Fruit fly (Drosophila melanogaster) whole organism, embryonic: Measurements from ENCODE around the gene Tm1.

ENCODE experiments used
- Adf1 ChIP-seq: fragments of 200-800 bp; sonication (Bioruptor generic); IDR thresholded peaks from 2 replicates; pipeline ENCODE4 v1.3.6; 2022; ENCODE audit warnings: missing biosample characterization, missing genetic modification characterization
- CG10431 ChIP-seq: fragments of 200-800 bp; sonication (Bioruptor generic); optimal IDR thresholded peaks from 3 replicates; lab custom pipeline; 2018; ENCODE audit warnings: missing biosample characterization, mild to moderate bottlenecking, missing genetic modification characterization
- CG11398 ChIP-seq: fragments of 200-800 bp; sonication (Bioruptor generic); optimal IDR thresholded peaks from 2 replicates; lab custom pipeline; 2016; ENCODE audit warnings: missing biosample characterization, missing genetic modification characterization
- CG12236 ChIP-seq: fragments of 200-800 bp; sonication (Bioruptor generic); optimal IDR thresholded peaks from 2 replicates; lab custom pipeline; 2016; ENCODE audit warnings: missing biosample characterization, missing genetic modification characterization
- CG13296 ChIP-seq: fragments of 200-800 bp; sonication (Bioruptor generic); optimal IDR thresholded peaks from 3 replicates; lab custom pipeline; 2018; ENCODE audit warnings: missing biosample characterization, mild to moderate bottlenecking, missing genetic modification characterization
- CG14441 ChIP-seq: fragments of 200-800 bp; sonication (Bioruptor generic); IDR thresholded peaks from 2 replicates; pipeline ENCODE4 v1.3.6; 2022; ENCODE audit warnings: missing biosample characterization, missing genetic modification characterization
- CG14710 ChIP-seq: fragments of 200-800 bp; sonication (Bioruptor generic); optimal IDR thresholded peaks from 3 replicates; lab custom pipeline; 2019; ENCODE audit warnings: missing biosample characterization, mild to moderate bottlenecking, missing genetic modification characterization, moderate library complexity
- CG1647 ChIP-seq: fragments of 200-800 bp; sonication (Bioruptor generic); optimal IDR thresholded peaks from 3 replicates; lab custom pipeline; 2016; ENCODE audit warnings: missing biosample characterization, missing genetic modification characterization
- CG17328 ChIP-seq: fragments of 200-800 bp; sonication (Bioruptor generic); IDR thresholded peaks from 2 replicates; pipeline ENCODE4 v1.3.6; 2022; ENCODE audit warnings: missing biosample characterization, missing genetic modification characterization
- CG17359 ChIP-seq: fragments of 200-800 bp; sonication (Bioruptor generic); optimal IDR thresholded peaks from 3 replicates; lab custom pipeline; 2018; ENCODE audit warnings: missing biosample characterization, mild to moderate bottlenecking, missing genetic modification characterization, moderate library complexity
- CG17912 ChIP-seq: fragments of 200-800 bp; sonication (Bioruptor generic); optimal IDR thresholded peaks from 2 replicates; lab custom pipeline; 2018; ENCODE audit warnings: missing biosample characterization, mild to moderate bottlenecking, missing genetic modification characterization
- CG32772 ChIP-seq: fragments of 200-800 bp; sonication (Bioruptor generic); IDR thresholded peaks from 2 replicates; pipeline ENCODE4 v1.3.6; 2022; ENCODE audit warnings: missing biosample characterization, missing genetic modification characterization
- CG4617 ChIP-seq: fragments of 200-800 bp; sonication (Bioruptor generic); optimal IDR thresholded peaks from 3 replicates; lab custom pipeline; 2016; ENCODE audit warnings: missing biosample characterization, missing genetic modification characterization, borderline replicate concordance
- CG7357 ChIP-seq: fragments of 200-800 bp; sonication (Bioruptor generic); IDR thresholded peaks from 3 replicates; pipeline ENCODE4 v1.3.6; 2022; ENCODE audit warnings: missing biosample characterization, missing genetic modification characterization
- CG8281 ChIP-seq: fragments of 200-800 bp; sonication (Bioruptor generic); optimal IDR thresholded peaks from 2 replicates; lab custom pipeline; 2018; ENCODE audit warnings: missing biosample characterization, mild to moderate bottlenecking, missing genetic modification characterization, moderate library complexity
- CG9437 ChIP-seq: fragments of 200-800 bp; sonication (Bioruptor generic); optimal IDR thresholded peaks from 2 replicates; lab custom pipeline; 2018; ENCODE audit warnings: missing biosample characterization, mild to moderate bottlenecking, missing genetic modification characterization
- CTCF ChIP-seq: fragments of 200-800 bp; sonication (Bioruptor generic); optimal IDR thresholded peaks from 2 replicates; lab custom pipeline; 2017; ENCODE audit warnings: missing biosample characterization, mild to moderate bottlenecking, missing genetic modification characterization, moderate library complexity
- Chrac-16 ChIP-seq: fragments of 200-800 bp; sonication (Bioruptor generic); optimal IDR thresholded peaks from 3 replicates; lab custom pipeline; 2016; ENCODE audit warnings: missing biosample characterization, missing genetic modification characterization
- CrebB ChIP-seq: fragments of 200-800 bp; sonication (Bioruptor generic); optimal IDR thresholded peaks from 3 replicates; lab custom pipeline; 2018; ENCODE audit warnings: missing biosample characterization, mild to moderate bottlenecking, missing genetic modification characterization
- Dad ChIP-seq: fragments of 200-800 bp; sonication (Bioruptor generic); optimal IDR thresholded peaks from 3 replicates; lab custom pipeline; 2016; ENCODE audit warnings: missing biosample characterization, missing genetic modification characterization
- Dip2 ChIP-seq: fragments of 200-800 bp; sonication (Bioruptor generic); IDR thresholded peaks from 2 replicates; pipeline ENCODE4 v1.3.6; 2022; ENCODE audit warnings: missing biosample characterization, missing genetic modification characterization
- Dp ChIP-seq: fragments of 200-800 bp; sonication (Bioruptor generic); optimal IDR thresholded peaks from 2 replicates; lab custom pipeline; 2018; ENCODE audit warnings: missing biosample characterization, mild to moderate bottlenecking, missing genetic modification characterization, moderate library complexity
- ERR ChIP-seq: fragments of 200-800 bp; sonication (Bioruptor generic); optimal IDR thresholded peaks from 2 replicates; lab custom pipeline; 2016; ENCODE audit warnings: missing biosample characterization, missing genetic modification characterization
- Eip74EF ChIP-seq, 2 experiments: fragments of 200-800 bp in 1 of 2; fragments of >200 bp in 1 of 2; sonication (Bioruptor generic) in 1 of 2; optimal IDR thresholded peaks; 2 replicates each; lab custom pipeline; 2017 to 2019; ENCODE audit warnings: missing biosample characterization in 2 of 2, missing genetic modification characterization in 2 of 2, mild to moderate bottlenecking in 1 of 2, moderate library complexity in 1 of 2
- Fer1 ChIP-seq: fragments of 200-800 bp; sonication (Bioruptor generic); optimal IDR thresholded peaks from 2 replicates; lab custom pipeline; 2017; ENCODE audit warnings: missing biosample characterization, mild to moderate bottlenecking, missing genetic modification characterization
- Jarid2 ChIP-seq: fragments of 200-800 bp; sonication (Bioruptor generic); optimal IDR thresholded peaks from 3 replicates; lab custom pipeline; 2017; ENCODE audit warnings: mild to moderate bottlenecking, missing biosample characterization, missing genetic modification reagents, missing genetic modification characterization
- NC2β ChIP-seq: fragments of 200-800 bp; sonication (Bioruptor generic); optimal IDR thresholded peaks from 2 replicates; lab custom pipeline; 2016; ENCODE audit warnings: missing biosample characterization, missing genetic modification characterization
- NFAT ChIP-seq: fragments of 200-800 bp; sonication (Bioruptor generic); IDR thresholded peaks from 2 replicates; pipeline ENCODE4 v1.3.6; 2022; ENCODE audit warnings: missing biosample characterization, missing genetic modification characterization
- Nf-YC ChIP-seq: fragments of 200-800 bp; optimal IDR thresholded peaks from 3 replicates; lab custom pipeline; 2019; ENCODE audit warnings: missing biosample characterization, mild to moderate bottlenecking, missing genetic modification characterization, moderate library complexity
- Rx ChIP-seq: fragments of 200-800 bp; sonication (Bioruptor generic); IDR thresholded peaks from 2 replicates; pipeline ENCODE4 v1.3.6; 2022; ENCODE audit warnings: missing biosample characterization, missing genetic modification characterization
- TFAM ChIP-seq: fragments of 200-800 bp; sonication (Bioruptor generic); optimal IDR thresholded peaks from 2 replicates; lab custom pipeline; 2017; ENCODE audit warnings: missing biosample characterization, missing genetic modification characterization, inconsistent platforms
- al ChIP-seq: fragments of 200-800 bp; sonication (Bioruptor generic); IDR thresholded peaks from 2 replicates; pipeline ENCODE4 v1.3.6; 2022; ENCODE audit warnings: missing biosample characterization, missing genetic modification characterization
- amos ChIP-seq: fragments of 200-800 bp; sonication (Bioruptor generic); IDR thresholded peaks from 2 replicates; pipeline ENCODE4 v1.3.6; 2022; ENCODE audit warnings: missing biosample characterization, missing genetic modification characterization; ENCODE audit not compliant: partially characterized antibody
- ase ChIP-seq: fragments of 200-800 bp; sonication (Bioruptor generic); IDR thresholded peaks from 3 replicates; pipeline ENCODE4 v1.3.6; 2022; ENCODE audit warnings: missing biosample characterization, missing genetic modification characterization
- bowl ChIP-seq: fragments of 200-800 bp; sonication (Bioruptor generic); IDR thresholded peaks from 2 replicates; pipeline ENCODE4 v1.3.6; 2022; ENCODE audit warnings: missing biosample characterization, missing genetic modification characterization
- dan ChIP-seq: fragments of 200-800 bp; sonication (Bioruptor generic); IDR thresholded peaks from 2 replicates; pipeline ENCODE4 v1.3.6; 2022; ENCODE audit warnings: missing biosample characterization, missing genetic modification characterization
- ems ChIP-seq: fragments of 200-800 bp; sonication (Bioruptor generic); optimal IDR thresholded peaks from 3 replicates; lab custom pipeline; 2016; ENCODE audit warnings: missing biosample characterization, missing genetic modification characterization
- eve ChIP-seq, 2 experiments: fragments of >200 bp; optimal IDR thresholded peaks; 2 replicates each; lab custom pipeline; 2017; ENCODE audit warnings: missing biosample characterization in 2 of 2, missing genetic modification characterization in 2 of 2
- exex ChIP-seq: fragments of 200-800 bp; sonication (Bioruptor generic); optimal IDR thresholded peaks from 4 replicates; lab custom pipeline; 2018; ENCODE audit warnings: missing biosample characterization, mild to moderate bottlenecking, missing genetic modification characterization, moderate library complexity
- insv ChIP-seq, 2 experiments: fragments of 200-800 bp; sonication (Bioruptor generic); optimal IDR thresholded peaks; 3 replicates each; lab custom pipeline; 2016 to 2018; ENCODE audit warnings: missing biosample characterization in 2 of 2, missing genetic modification characterization in 2 of 2
- phol ChIP-seq: fragments of 200-800 bp; sonication (Bioruptor generic); optimal IDR thresholded peaks from 3 replicates; lab custom pipeline; 2018; ENCODE audit warnings: missing biosample characterization, mild to moderate bottlenecking, missing genetic modification characterization, moderate library complexity
- repo ChIP-seq: fragments of 200-800 bp; sonication (Bioruptor generic); optimal IDR thresholded peaks from 2 replicates; lab custom pipeline; 2016; ENCODE audit warnings: missing biosample characterization, missing genetic modification characterization
- scrt ChIP-seq: fragments of 200-800 bp; sonication (Bioruptor generic); optimal IDR thresholded peaks from 2 replicates; lab custom pipeline; 2018; ENCODE audit warnings: missing biosample characterization, mild to moderate bottlenecking, missing genetic modification characterization, moderate library complexity
- sna ChIP-seq: fragments of 200-800 bp; sonication (Bioruptor generic); IDR thresholded peaks from 2 replicates; pipeline ENCODE4 v1.3.6; 2022; ENCODE audit warnings: missing biosample characterization, missing genetic modification characterization; ENCODE audit not compliant: partially characterized antibody
- sug ChIP-seq: fragments of 200-800 bp; optimal IDR thresholded peaks from 2 replicates; lab custom pipeline; 2019; ENCODE audit warnings: missing biosample characterization, mild to moderate bottlenecking, missing genetic modification characterization, moderate library complexity
- tio ChIP-seq: fragments of 200-800 bp; sonication (Bioruptor generic); optimal IDR thresholded peaks from 2 replicates; lab custom pipeline; 2017; ENCODE audit warnings: missing biosample characterization, missing genetic modification characterization, inconsistent platforms
- tup ChIP-seq: fragments of 200-800 bp; sonication (Bioruptor generic); optimal IDR thresholded peaks from 2 replicates; lab custom pipeline; 2016; ENCODE audit warnings: missing biosample characterization, mild to moderate bottlenecking, missing genetic modification characterization, moderate library complexity
- zen ChIP-seq: fragments of 200-800 bp; sonication (Bioruptor generic); optimal IDR thresholded peaks from 3 replicates; lab custom pipeline; 2018; ENCODE audit warnings: missing biosample characterization, mild to moderate bottlenecking, missing genetic modification characterization, moderate library complexity
- zfh1 ChIP-seq: fragments of 200-800 bp; sonication (Bioruptor generic); IDR thresholded peaks from 3 replicates; pipeline ENCODE4 v1.3.6; 2022; ENCODE audit warnings: missing biosample characterization, missing genetic modification characterization

Tm1 gene

DNA sequence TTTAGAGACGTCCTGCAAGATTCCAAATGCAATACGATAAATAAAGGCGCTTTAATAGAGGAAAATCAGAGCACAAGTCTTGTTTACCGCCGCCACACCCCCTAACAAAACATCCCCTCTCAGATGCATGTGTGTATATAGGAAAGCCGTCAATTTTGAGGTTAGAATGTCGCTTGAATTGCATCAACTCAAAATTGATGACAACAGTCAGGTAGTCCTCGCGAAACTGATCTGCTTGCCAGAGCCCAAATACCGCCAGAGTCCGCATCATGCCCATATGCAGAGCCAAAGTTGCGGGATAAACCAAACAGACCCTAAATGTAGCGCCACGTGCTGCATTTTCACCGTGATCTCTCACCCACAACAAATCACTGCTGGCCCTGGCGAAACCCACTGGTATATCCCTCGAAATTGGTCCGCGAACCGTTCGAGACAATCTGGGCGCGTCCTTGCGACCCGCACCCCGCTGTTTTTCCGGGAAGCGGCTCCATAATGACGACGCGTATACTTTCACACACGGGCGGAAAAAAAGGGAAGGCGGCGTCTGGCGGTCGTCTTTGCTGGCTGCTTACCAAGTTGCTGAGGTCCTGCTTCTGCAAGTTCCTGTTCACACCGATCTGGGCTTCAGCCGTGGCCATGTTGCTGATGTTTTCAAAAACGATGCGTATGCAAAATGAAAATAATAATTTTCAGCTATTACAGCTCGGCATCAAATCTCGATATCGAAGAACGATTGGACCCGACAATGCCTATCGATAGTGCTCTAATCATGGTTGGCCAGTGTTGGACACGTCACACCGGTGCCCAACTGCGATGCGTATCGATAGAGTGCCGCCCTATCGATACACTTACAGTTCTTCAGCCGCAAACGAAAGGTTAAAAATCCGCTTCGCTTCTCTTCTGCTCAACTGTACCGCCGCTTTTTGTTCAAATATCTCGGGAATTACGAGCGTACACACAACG lies 15.0 kb upstream of the Tm1 start, which contains the start of the genes eIF2gamma and Set (continued):
- TF ChIP-seq Jarid2 (GFP tag; lab: Kevin White, UChicago) (no peak), Dip2 (GFP tag; lab: Robert Waterston, UW) (no peak), CG10431 (GFP tag; lab: Kevin White, UChicago) (peak; percentile 15), CG13296 (GFP tag; lab: Kevin White, UChicago) (no peak), Chrac-16 (GFP tag; lab: Kevin White, UChicago) (no peak), Eip74EF (GFP tag; optimal IDR thresholded peaks at IDR 0.05; lab: Kevin White, UChicago) (no peak), amos (GFP tag; lab: Robert Waterston, UW) (peak; percentile 99), Adf1 (GFP tag; lab: Robert Waterston, UW) (peak; percentile 37), tio (GFP tag; lab: Kevin White, UChicago) (no peak), sna (peak; percentile 88), CG1647 (GFP tag; lab: Kevin White, UChicago) (no peak), NFAT (GFP tag; lab: Robert Waterston, UW) (peak; percentile 66), CG4617 (GFP tag; lab: Kevin White, UChicago) (peak; percentile 57), ERR (GFP tag; lab: Kevin White, UChicago) (peak; percentile 60), CG8281 (no peak), CG32772 (no peak), CG17912 (peak; percentile 33), CG14441 (no peak), TFAM (no peak), sug (tag; lab: Kevin White, UChicago) (no peak), al (GFP tag; lab: Robert Waterston, UW) (peak; percentile 45), NC2β (GFP tag; lab: Kevin White, UChicago) (peak; percentile 2), Dad (peak; percentile 44), zfh1 (no peak), exex (no peak), bowl (GFP tag; lab: Robert Waterston, UW) (no peak), CG11398 (GFP tag; lab: Kevin White, UChicago) (no peak), ems (GFP tag; lab: Kevin White, UChicago) (peak; percentile 17), scrt (GFP tag; lab: Kevin White, UChicago) (no peak), CG7357 (no peak), CG17359 (tag; lab: Kevin White, UChicago) (no peak), CG12236 (no peak), CG9437 (GFP tag; lab: Kevin White, UChicago) (no peak), CrebB (tag; lab: Kevin White, UChicago) (peak; percentile 42), eve (GFP tag; optimal IDR thresholded peaks at IDR 0.05; lab: Kevin White, UChicago) (no peak), ase (GFP tag; lab: Robert Waterston, UW) (peak; percentile 18; the same call in 1 of the 3 replicates), Dp (GFP tag; lab: Kevin White, UChicago) (peak; percentile 69), zen (tag; lab: Kevin White, UChicago) (peak; percentile 56), repo (GFP tag; lab: Kevin White, UChicago) (no peak), Rx (GFP tag; lab: Robert Waterston, UW) (no peak), phol (peak; percentile 62), CG17328 (peak; percentile 4; the same call in 1 of the 2 replicates), CG14710 (tag; lab: Kevin White, UChicago) (peak; percentile 58), CTCF (GFP tag; lab: Kevin White, UChicago) (no peak), dan (GFP tag; lab: Robert Waterston, UW) (no peak), Nf-YC (no peak), insv (GFP tag; optimal IDR thresholded peaks at IDR 0.05; lab: Kevin White, UChicago) (peak in 1 of 2 experiments; percentile 4), tup (GFP tag; lab: Kevin White, UChicago) (peak; percentile 13), Fer1 (GFP tag; lab: Kevin White, UChicago) (peak; percentile 20)
